Fruit fly (Drosophila melanogaster): ENCODE results near the gene CG32270.

CG32270 gene

DNA sequence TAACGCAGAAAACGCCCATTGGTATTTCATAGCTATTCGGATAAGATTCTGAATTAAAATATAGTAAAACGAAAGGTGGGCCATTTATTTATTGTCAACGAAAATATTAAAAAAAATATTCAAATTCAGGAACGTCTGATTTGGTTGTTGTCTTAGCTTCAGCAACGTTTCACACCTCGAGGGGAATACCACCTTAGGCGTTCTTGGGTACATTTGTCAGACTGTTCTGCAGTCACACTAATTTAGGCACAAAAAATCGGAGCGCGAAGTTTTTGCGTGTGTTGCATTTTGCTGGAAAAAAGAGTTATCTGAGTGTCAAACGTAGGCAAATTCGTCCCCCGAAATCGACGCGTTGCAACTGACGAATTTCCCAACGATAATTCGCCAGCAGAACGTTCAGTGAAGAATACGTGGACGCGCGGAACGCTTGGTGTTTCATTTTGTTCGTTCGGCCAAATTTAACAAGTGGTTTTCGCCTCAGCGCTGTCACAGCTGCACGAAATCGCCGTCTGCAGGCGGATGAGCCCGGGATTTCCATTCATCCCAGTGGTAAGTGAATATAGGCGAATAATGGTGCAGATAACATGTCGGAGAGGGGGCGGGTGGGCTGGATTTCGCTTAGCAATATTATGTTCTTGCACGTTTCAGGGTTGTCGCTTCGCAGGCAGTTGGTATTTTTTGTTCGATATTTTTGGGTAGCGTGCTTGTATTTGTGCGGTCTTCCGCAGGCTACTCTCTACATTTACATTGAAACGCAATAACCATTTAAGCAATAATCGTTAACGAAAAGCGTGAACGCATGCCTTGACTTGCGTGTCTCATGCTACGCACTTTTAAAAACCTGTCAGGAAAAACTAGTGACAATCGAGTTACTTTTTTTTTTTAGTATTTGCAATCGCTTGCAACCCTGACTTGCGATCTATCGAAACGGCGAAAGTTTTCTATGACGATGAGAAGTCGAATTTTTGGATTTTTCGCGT is 16.2 kb upstream of the CG32270 start, which contains the start of gene Larp4B (continued):
- TF ChIP-seq Dek (tag; optimal IDR thresholded peaks at IDR 0.05) (peak; percentile 3), Myb (GFP tag; optimal IDR thresholded peaks at IDR 0.05) (peak; percentile 90), pnt (GFP tag; optimal IDR thresholded peaks at IDR 0.05) (no peak), CG11696 (GFP tag; IDR thresholded peaks at IDR 0.05) (no peak), dpn (GFP tag; optimal IDR thresholded peaks at IDR 0.05) (no peak), eve (GFP tag; optimal IDR thresholded peaks at IDR 0.05) (no peak), CG3065 (GFP tag; optimal IDR thresholded peaks at IDR 0.05) (no peak), CG34422 (GFP tag; IDR thresholded peaks at IDR 0.05) (peak; percentile 56; the same call in 2 of the 3 replicates), Hr39 (optimal IDR thresholded peaks at IDR 0.05) (no peak), H15 (GFP tag; IDR thresholded peaks at IDR 0.05) (no peak), CG3407 (GFP tag; optimal IDR thresholded peaks at IDR 0.05) (no peak), fd3F (GFP tag; optimal IDR thresholded peaks at IDR 0.05) (no peak), Blimp-1 (GFP tag; optimal IDR thresholded peaks at IDR 0.05) (no peak), CoRest (tag; optimal IDR thresholded peaks at IDR 0.05) (no peak), NC2α (GFP tag; optimal IDR thresholded peaks at IDR 0.05) (no peak), repo (GFP tag; optimal IDR thresholded peaks at IDR 0.05) (no peak), CG13424 (tag; optimal IDR thresholded peaks at IDR 0.05) (peak; percentile 14), CG17186 (GFP tag; optimal IDR thresholded peaks at IDR 0.05) (peak; percentile 42), CG11723 (GFP tag; optimal IDR thresholded peaks at IDR 0.05) (no peak), CG30403 (GFP tag; optimal IDR thresholded peaks at IDR 0.05) (no peak), lilli (GFP tag; optimal IDR thresholded peaks at IDR 0.05) (peak; percentile 53), eyg (GFP tag; optimal IDR thresholded peaks at IDR 0.05) (no peak), HLH4C (GFP tag; IDR thresholded peaks at IDR 0.05; ENCODE audit: partially characterized antibody) (peak; percentile 55; the same call in 2 of the 3 replicates), Eip74EF (GFP tag; optimal IDR thresholded peaks at IDR 0.05) (no peak), CG17568 (GFP tag; optimal IDR thresholded peaks at IDR 0.05) (no peak), Side (GFP tag; optimal IDR thresholded peaks at IDR 0.05) (no peak), CG4360 (GFP tag; IDR thresholded peaks at IDR 0.05) (peak; percentile 18; the same call in 1 of the 2 replicates), Ets65A (GFP tag) (peak; percentile 89), Ssrp (tag; optimal IDR thresholded peaks at IDR 0.05) (peak; percentile 14), CG14667 (GFP tag; IDR thresholded peaks at IDR 0.05) (no peak), Taf1 (GFP tag; IDR thresholded peaks at IDR 0.05) (no peak), CG16863 (GFP tag; optimal IDR thresholded peaks at IDR 0.05) (no peak), pho (GFP tag; optimal IDR thresholded peaks at IDR 0.05) (no peak), CG10543 (GFP tag; optimal IDR thresholded peaks at IDR 0.05) (no peak), Tbp (GFP tag; optimal IDR thresholded peaks at IDR 0.05) (no peak), CG12744 (GFP tag; optimal IDR thresholded peaks at IDR 0.05) (no peak), CG1603 (tag; optimal IDR thresholded peaks at IDR 0.05) (no peak), gsb (GFP tag; IDR thresholded peaks at IDR 0.05) (no peak), CG13123 (GFP tag; optimal IDR thresholded peaks at IDR 0.05) (no peak), gce (GFP tag; IDR thresholded peaks at IDR 0.05) (no peak), tx (GFP tag; optimal IDR thresholded peaks at IDR 0.05) (no peak), ham (GFP tag; IDR thresholded peaks at IDR 0.05) (no peak), CG1233 (GFP tag; optimal IDR thresholded peaks at IDR 0.05) (no peak), CG12071 (GFP tag; optimal IDR thresholded peaks at IDR 0.05) (no peak), CG6654 (GFP tag; optimal IDR thresholded peaks at IDR 0.05) (no peak), CG12942 (GFP tag; optimal IDR thresholded peaks at IDR 0.05) (no peak), disco-r (GFP tag; optimal IDR thresholded peaks at IDR 0.05) (peak; percentile 55), CG11093 (GFP tag; IDR thresholded peaks at IDR 0.05) (no peak), hbn (GFP tag; IDR thresholded peaks at IDR 0.05; ENCODE audit: partially characterized antibody) (peak; percentile 64), CG11504 (tag; optimal IDR thresholded peaks at IDR 0.05) (no peak)
